Worm (Caenorhabditis elegans) whole organism, L1 larva: ENCODE measurements around the gene T22D1.3.

Source experiments
- C16A3.4 ChIP-seq: fragments of 150-350 bp; optimal IDR thresholded peaks from 2 replicates; lab custom pipeline; 2014; ENCODE audit warnings: missing biosample characterization, missing genetic modification characterization
- C34B4.2 ChIP-seq: sonication (generic microtip); optimal IDR thresholded peaks from 2 replicates; lab custom pipeline; 2017; ENCODE audit warnings: mild to moderate bottlenecking, missing genetic modification characterization, missing compliant biosample characterization
- alr-1 ChIP-seq: fragments of 200-800 bp; sonication (Bioruptor generic); optimal IDR thresholded peaks from 2 replicates; lab custom pipeline; 2018; ENCODE audit warnings: borderline replicate concordance, mild to moderate bottlenecking, missing genetic modification characterization, missing compliant biosample characterization
- aly-2 ChIP-seq: fragments of 150-350 bp; optimal IDR thresholded peaks from 2 replicates; lab custom pipeline; 2014; ENCODE audit warnings: missing biosample characterization, missing genetic modification characterization
- blmp-1 ChIP-seq: fragments of 150-350 bp; optimal IDR thresholded peaks from 2 replicates; lab custom pipeline; 2014; ENCODE audit warnings: missing biosample characterization, missing genetic modification characterization
- ceh-63 ChIP-seq: fragments of 200-800 bp; sonication (Bioruptor generic); optimal IDR thresholded peaks from 2 replicates; lab custom pipeline; 2018; ENCODE audit warnings: mild to moderate bottlenecking, missing genetic modification characterization, missing compliant biosample characterization
- ceh-8 ChIP-seq: fragments of 200-800 bp; sonication (Bioruptor generic); optimal IDR thresholded peaks from 2 replicates; lab custom pipeline; 2018; ENCODE audit warnings: mild to moderate bottlenecking, missing genetic modification characterization, moderate library complexity, missing compliant biosample characterization
- ceh-82 ChIP-seq, 3 experiments: fragments of 150-350 bp in 1 of 3; sonication (generic microtip) in 2 of 3; optimal IDR thresholded peaks; 2 replicates each; lab custom pipeline; 2014 to 2017; ENCODE audit warnings: missing biosample characterization in 3 of 3, missing genetic modification characterization in 3 of 3
- ces-1 ChIP-seq: fragments of 150-350 bp; optimal IDR thresholded peaks from 2 replicates; lab custom pipeline; 2014; ENCODE audit warnings: missing biosample characterization, missing genetic modification reagents, missing genetic modification characterization
- dpl-1 ChIP-seq, 3 experiments: fragments of 150-350 bp in 2 of 3; sonication (generic microtip) in 1 of 3; optimal IDR thresholded peaks; 2 replicates each; lab custom pipeline; 2014 to 2017; ENCODE audit warnings: missing biosample characterization in 3 of 3, missing genetic modification characterization in 3 of 3, missing genetic modification reagents in 3 of 3
- efl-1 ChIP-seq, 4 experiments: fragments of 150-350 bp; optimal IDR thresholded peaks in 3 of 4; peaks in 1 of 4; 1 replicate in 1 of 4; 2 replicates in 3 of 4; lab custom pipeline; 2014; ENCODE audit warnings: missing biosample characterization in 2 of 4, missing genetic modification characterization in 2 of 4, missing genetic modification reagents in 2 of 4
- efl-3 ChIP-seq: fragments of 200-800 bp; sonication (Bioruptor generic); optimal IDR thresholded peaks from 2 replicates; lab custom pipeline; 2018; ENCODE audit warnings: mild to moderate bottlenecking, missing genetic modification characterization, missing compliant biosample characterization
- egl-13 ChIP-seq: sonication (generic microtip); optimal IDR thresholded peaks from 2 replicates; lab custom pipeline; 2016; ENCODE audit warnings: missing genotype, missing genetic modification reagents, missing genetic modification characterization, missing compliant biosample characterization
- elt-2 ChIP-seq: sonication (generic microtip); optimal IDR thresholded peaks from 2 replicates; lab custom pipeline; 2016; ENCODE audit warnings: missing genetic modification characterization, mild to moderate bottlenecking, inconsistent platforms, missing compliant biosample characterization, missing genetic modification reagents
- fkh-10 ChIP-seq: sonication (generic microtip); optimal IDR thresholded peaks from 2 replicates; lab custom pipeline; 2017; ENCODE audit warnings: missing biosample characterization, missing genetic modification reagents, missing genetic modification characterization
- fkh-4 ChIP-seq: sonication (generic microtip); optimal IDR thresholded peaks from 2 replicates; lab custom pipeline; 2016; ENCODE audit warnings: missing compliant biosample characterization, missing genetic modification characterization, borderline replicate concordance
- fkh-8 ChIP-seq: sonication (generic microtip); optimal IDR thresholded peaks from 2 replicates; lab custom pipeline; 2016; ENCODE audit warnings: mild to moderate bottlenecking, missing genetic modification characterization, missing compliant biosample characterization
- fos-1 ChIP-seq: fragments of 150-350 bp; optimal IDR thresholded peaks from 2 replicates; lab custom pipeline; 2014; ENCODE audit warnings: missing biosample characterization, missing genetic modification characterization
- grh-1 ChIP-seq: fragments of 200-800 bp; sonication (Bioruptor generic); IDR thresholded peaks from 2 replicates; pipeline ENCODE4 v1.3.6; 2022; ENCODE audit warnings: missing genetic modification reagents, missing genetic modification characterization, missing compliant biosample characterization
- hlh-17 ChIP-seq: fragments of 200-800 bp; sonication (Bioruptor generic); optimal IDR thresholded peaks from 2 replicates; lab custom pipeline; 2018; ENCODE audit warnings: missing genetic modification characterization, mild to moderate bottlenecking, missing compliant biosample characterization, moderate library complexity, borderline replicate concordance
- hlh-4 ChIP-seq: sonication (generic microtip); optimal IDR thresholded peaks from 2 replicates; lab custom pipeline; 2016; ENCODE audit warnings: mild to moderate bottlenecking, missing genetic modification characterization, missing compliant biosample characterization
- isw-1 ChIP-seq: fragments of 200-800 bp; sonication (Bioruptor generic); IDR thresholded peaks from 2 replicates; pipeline ENCODE4 v1.3.6; 2022; ENCODE audit warnings: missing genetic modification characterization, missing compliant biosample characterization
- jun-1 ChIP-seq: fragments of 150-350 bp; optimal IDR thresholded peaks from 2 replicates; lab custom pipeline; 2014; ENCODE audit warnings: missing biosample characterization, missing genetic modification reagents, missing genetic modification characterization
- lin-13 ChIP-seq: fragments of 150-350 bp; optimal IDR thresholded peaks from 2 replicates; lab custom pipeline; 2014; ENCODE audit warnings: missing biosample characterization, missing genetic modification reagents, missing genetic modification characterization
- lin-35 ChIP-seq, 2 experiments: fragments of 150-350 bp; optimal IDR thresholded peaks; 2 replicates each; lab custom pipeline; 2014; ENCODE audit warnings: missing biosample characterization in 2 of 2, missing genetic modification characterization in 2 of 2, missing genetic modification reagents in 2 of 2
- lin-39 ChIP-seq: fragments of 150-350 bp; optimal IDR thresholded peaks from 2 replicates; lab custom pipeline; 2014; ENCODE audit warnings: missing biosample characterization, missing genetic modification reagents, missing genetic modification characterization
- lir-3 ChIP-seq: sonication (generic microtip); optimal IDR thresholded peaks from 2 replicates; lab custom pipeline; 2016; ENCODE audit warnings: mild to moderate bottlenecking, missing genetic modification characterization, moderate library complexity, missing compliant biosample characterization; ENCODE audit not compliant: poor library complexity
- lsy-2 ChIP-seq, 2 experiments: fragments of 150-350 bp; optimal IDR thresholded peaks; 2 replicates each; lab custom pipeline; 2014; ENCODE audit warnings: missing biosample characterization in 2 of 2, missing genetic modification characterization in 2 of 2
- mef-2 ChIP-seq: fragments of 150-350 bp; optimal IDR thresholded peaks from 2 replicates; lab custom pipeline; 2014; ENCODE audit warnings: missing biosample characterization, missing genetic modification characterization
- mep-1 ChIP-seq: fragments of 150-350 bp; optimal IDR thresholded peaks from 2 replicates; lab custom pipeline; 2014; ENCODE audit warnings: missing biosample characterization, missing genetic modification characterization
- nhr-11 ChIP-seq: fragments of 150-350 bp; optimal IDR thresholded peaks from 2 replicates; lab custom pipeline; 2014; ENCODE audit warnings: missing biosample characterization, missing genetic modification characterization
- nhr-12 ChIP-seq: sonication (generic microtip); optimal IDR thresholded peaks from 2 replicates; lab custom pipeline; 2017; ENCODE audit warnings: missing biosample characterization, missing genetic modification characterization
- nhr-19 ChIP-seq: fragments of 200-800 bp; sonication (Bioruptor generic); conservative IDR thresholded peaks from 2 replicates; pipeline ENCODE4 v1.3.6; 2022; ENCODE audit warnings: missing genetic modification characterization, missing compliant biosample characterization
- nhr-20 ChIP-seq: sonication (generic microtip); optimal IDR thresholded peaks from 2 replicates; lab custom pipeline; 2016; ENCODE audit warnings: mild to moderate bottlenecking, missing genetic modification characterization, missing compliant biosample characterization
- nhr-237 ChIP-seq: fragments of 150-350 bp; optimal IDR thresholded peaks from 2 replicates; lab custom pipeline; 2014; ENCODE audit warnings: missing biosample characterization, missing genetic modification characterization
- nhr-47 ChIP-seq: sonication (generic microtip); optimal IDR thresholded peaks from 2 replicates; lab custom pipeline; 2016; ENCODE audit warnings: mild to moderate bottlenecking, missing genetic modification characterization, moderate library complexity, missing compliant biosample characterization
- nhr-76 ChIP-seq: sonication (generic microtip); optimal IDR thresholded peaks from 2 replicates; lab custom pipeline; 2017; ENCODE audit warnings: missing biosample characterization, missing genetic modification characterization
- nhr-84 ChIP-seq: sonication (generic microtip); optimal IDR thresholded peaks from 2 replicates; lab custom pipeline; 2017; ENCODE audit warnings: missing biosample characterization, missing genetic modification characterization
- nhr-85 ChIP-seq: sonication (generic microtip); peaks from one replicate; lab custom pipeline; 2016; ENCODE audit warnings: missing genetic modification characterization, inconsistent platforms, missing compliant biosample characterization
- nhr-90 ChIP-seq: sonication (generic microtip); optimal IDR thresholded peaks from 2 replicates; lab custom pipeline; 2016; ENCODE audit warnings: mild to moderate bottlenecking, missing genetic modification characterization, missing compliant biosample characterization; ENCODE audit not compliant: poor library complexity
- pag-3 ChIP-seq: sonication (generic microtip); optimal IDR thresholded peaks from 2 replicates; lab custom pipeline; 2017; ENCODE audit warnings: missing genetic modification characterization, mild to moderate bottlenecking, missing compliant biosample characterization, antibody characterized with exemption, borderline replicate concordance; ENCODE audit not compliant: insufficient read depth
- pax-3 ChIP-seq: fragments of 200-800 bp; sonication (Bioruptor generic); optimal IDR thresholded peaks from 2 replicates; lab custom pipeline; 2018; ENCODE audit warnings: mild to moderate bottlenecking, missing genetic modification characterization, moderate library complexity, missing compliant biosample characterization
- rnt-1 ChIP-seq: sonication (generic microtip); optimal IDR thresholded peaks from 2 replicates; lab custom pipeline; 2016; ENCODE audit warnings: mild to moderate bottlenecking, missing genetic modification characterization, moderate library complexity, missing compliant biosample characterization
- skn-1 ChIP-seq: fragments of 150-350 bp; optimal IDR thresholded peaks from 2 replicates; lab custom pipeline; 2014; ENCODE audit warnings: missing biosample characterization, missing genetic modification characterization
- snu-23 ChIP-seq: sonication (generic microtip); optimal IDR thresholded peaks from 2 replicates; lab custom pipeline; 2016; ENCODE audit warnings: missing genetic modification characterization, missing compliant biosample characterization
- sox-4 ChIP-seq: sonication (generic microtip); optimal IDR thresholded peaks from 2 replicates; lab custom pipeline; 2016; ENCODE audit warnings: missing genetic modification characterization, missing compliant biosample characterization
- sup-37 ChIP-seq: fragments of 200-800 bp; sonication (Bioruptor generic); optimal IDR thresholded peaks from 2 replicates; lab custom pipeline; 2018; ENCODE audit warnings: mild to moderate bottlenecking, missing genetic modification characterization, missing compliant biosample characterization
- swsn-7 ChIP-seq: sonication (generic microtip); optimal IDR thresholded peaks from 2 replicates; lab custom pipeline; 2016; ENCODE audit warnings: missing genetic modification characterization, missing compliant biosample characterization
- tbx-2 ChIP-seq: sonication (generic microtip); optimal IDR thresholded peaks from 2 replicates; lab custom pipeline; 2016; ENCODE audit warnings: missing genetic modification characterization, missing compliant biosample characterization
- unc-130 ChIP-seq: fragments of 150-350 bp; optimal IDR thresholded peaks from 2 replicates; lab custom pipeline; 2017; ENCODE audit warnings: missing biosample characterization, missing genetic modification characterization, inconsistent platforms
- unc-98 ChIP-seq: fragments of 200-800 bp; sonication (Bioruptor generic); IDR thresholded peaks from 2 replicates; pipeline ENCODE4 v1.3.6; 2022; ENCODE audit warnings: missing genetic modification characterization, missing compliant biosample characterization
- ztf-4 ChIP-seq: fragments of 150-350 bp; optimal IDR thresholded peaks from 2 replicates; lab custom pipeline; 2014; ENCODE audit warnings: missing biosample characterization, missing genetic modification characterization

The T22D1.3 gene

ce11 chrIV:6887601-6888099 lies 25.7 kb upstream of the T22D1.3 start, which contains the start of the genes T05A12.3 and T05A12.4:
TSS of gene T05A12.3 (minus strand) at chrIV:6887651.
TSS of gene T05A12.4 (plus strand) at chrIV:6887948.
- TF ChIP-seq ceh-8 (GFP tag; lab: Kevin White, UChicago) = no peak
- no peak for TF ChIP-seq nhr-76 (tag; lab: Kevin White, UChicago)
- TF ChIP-seq aly-2 (tag; lab: Kevin White, UChicago) = no peak
- TF ChIP-seq dpl-1 (GFP tag; optimal IDR thresholded peaks at IDR 0.05; lab: Kevin White, UChicago) = peak in 2 of 3 experiments; percentile 38 to 40
- TF ChIP-seq nhr-12 (tag; lab: Kevin White, UChicago) = no peak
- TF ChIP-seq jun-1 = peak; percentile 55
- TF ChIP-seq nhr-19 (GFP tag; lab: Robert Waterston, UW) = no peak
- peak; percentile 12 for TF ChIP-seq swsn-7
- peak in 1 of 2 experiments; percentile 41 for TF ChIP-seq lin-35 (GFP tag; optimal IDR thresholded peaks at IDR 0.05; lab: Kevin White, UChicago)
- no peak for TF ChIP-seq mef-2 (tag; lab: Kevin White, UChicago)
- no peak for TF ChIP-seq lin-39 (tag; lab: Kevin White, UChicago)
- TF ChIP-seq hlh-17 = no peak
- no peak for TF ChIP-seq lir-3 (tag; lab: Kevin White, UChicago)
- TF ChIP-seq grh-1 (GFP tag; lab: Robert Waterston, UW) = peak; percentile 15; the same call in 1 of the 2 replicates
- no peak for TF ChIP-seq fkh-8 (tag; lab: Kevin White, UChicago)
- no peak for TF ChIP-seq lsy-2 (tag; optimal IDR thresholded peaks at IDR 0.05; lab: Kevin White, UChicago)
- no peak for TF ChIP-seq lin-13 (GFP tag; lab: Kevin White, UChicago)
- TF ChIP-seq nhr-85 (tag; lab: Kevin White, UChicago) = no peak
- no peak for TF ChIP-seq C34B4.2
- no peak for TF ChIP-seq unc-130 (tag; lab: Kevin White, UChicago)
- no peak for TF ChIP-seq nhr-11
- TF ChIP-seq elt-2 (tag; lab: Kevin White, UChicago) = no peak
- TF ChIP-seq nhr-20 (tag; lab: Kevin White, UChicago) = peak; percentile 15
- TF ChIP-seq nhr-237 (tag; lab: Kevin White, UChicago) = no peak
- no peak for TF ChIP-seq fkh-10 (GFP tag; lab: Kevin White, UChicago)
- peak; percentile 28 for TF ChIP-seq skn-1
- TF ChIP-seq ces-1 (GFP tag; lab: Kevin White, UChicago) = no peak
- TF ChIP-seq rnt-1 = peak; percentile 76
- no peak for TF ChIP-seq fos-1 (tag; lab: Kevin White, UChicago)
- no peak for TF ChIP-seq egl-13 (tag; lab: Kevin White, UChicago)
- no peak for TF ChIP-seq nhr-47 (tag; lab: Kevin White, UChicago)
- no peak for TF ChIP-seq nhr-90
- TF ChIP-seq pag-3 (tag; lab: Kevin White, UChicago) = no peak
- TF ChIP-seq nhr-84 = no peak
- no peak for TF ChIP-seq pax-3
- TF ChIP-seq unc-98 (GFP tag; lab: Robert Waterston, UW) = no peak
- no peak for TF ChIP-seq hlh-4
- TF ChIP-seq efl-1 (optimal IDR thresholded peaks at IDR 0.05; lab: Kevin White, UChicago) = peak; percentile 56 to 57
- TF ChIP-seq efl-1 (GFP tag; optimal IDR thresholded peaks at IDR 0.05 in 1 of 2; lab: Kevin White, UChicago) = peak; percentile 32 to 87
- no peak for TF ChIP-seq sup-37 (GFP tag; lab: Kevin White, UChicago)
- no peak for TF ChIP-seq efl-3 (GFP tag; lab: Kevin White, UChicago)
- TF ChIP-seq alr-1 = no peak
- peak in 2 of 3 experiments; percentile 1 to 34 for TF ChIP-seq ceh-82 (tag; optimal IDR thresholded peaks at IDR 0.05; lab: Kevin White, UChicago)
- TF ChIP-seq snu-23 = no peak
- TF ChIP-seq mep-1 (tag; lab: Kevin White, UChicago) = no peak
- no peak for TF ChIP-seq tbx-2 (tag; lab: Kevin White, UChicago)
- TF ChIP-seq ztf-4 (tag; lab: Kevin White, UChicago) = no peak
- peak; percentile 22 for TF ChIP-seq C16A3.4
- TF ChIP-seq fkh-4 (tag; lab: Kevin White, UChicago) = no peak
- no peak for TF ChIP-seq sox-4 (tag; lab: Kevin White, UChicago)
- peak; percentile 34 for TF ChIP-seq blmp-1 (tag; lab: Kevin White, UChicago)
- no peak for TF ChIP-seq ceh-63 (GFP tag; lab: Kevin White, UChicago)
- peak; percentile 13 for TF ChIP-seq isw-1 (GFP tag; lab: Robert Waterston, UW)
